Fruit fly (Drosophila melanogaster) whole organism, embryonic: ENCODE data around the gene Set2.

ENCODE experiments used
- CG10979 ChIP-seq: fragments of 200-800 bp; sonication (Bioruptor generic); optimal IDR thresholded peaks from 2 replicates; lab custom pipeline; 2018; ENCODE audit warnings: missing biosample characterization, mild to moderate bottlenecking, missing genetic modification characterization, moderate library complexity
- CG1529 ChIP-seq: fragments of 200-800 bp; sonication (Bioruptor generic); optimal IDR thresholded peaks from 3 replicates; lab custom pipeline; 2018; ENCODE audit warnings: missing biosample characterization, missing genetic modification characterization
- CG16813 ChIP-seq: fragments of 200-800 bp; sonication (Bioruptor generic); IDR thresholded peaks from 3 replicates; pipeline ENCODE4 v1.3.6; 2022; ENCODE audit warnings: missing biosample characterization, missing genetic modification characterization; ENCODE audit not compliant: partially characterized antibody
- CG4707 ChIP-seq: fragments of 200-800 bp; sonication (Bioruptor generic); optimal IDR thresholded peaks from 2 replicates; lab custom pipeline; 2018; ENCODE audit warnings: missing biosample characterization, mild to moderate bottlenecking, missing genetic modification characterization, moderate library complexity
- CG6683 ChIP-seq: fragments of 200-800 bp; sonication (Bioruptor generic); optimal IDR thresholded peaks from 2 replicates; lab custom pipeline; 2017; ENCODE audit warnings: missing biosample characterization, mild to moderate bottlenecking, missing genetic modification characterization, missing genetic modification reagents
- Dek ChIP-seq: fragments of 200-800 bp; sonication (Bioruptor generic); optimal IDR thresholded peaks from 3 replicates; lab custom pipeline; 2019; ENCODE audit warnings: missing biosample characterization, mild to moderate bottlenecking, missing genetic modification characterization, moderate library complexity
- Nf-YB ChIP-seq: fragments of 200-800 bp; sonication (Bioruptor generic); optimal IDR thresholded peaks from 3 replicates; lab custom pipeline; 2019; ENCODE audit warnings: missing biosample characterization, mild to moderate bottlenecking, missing genetic modification characterization, moderate library complexity
- chif ChIP-seq, 2 experiments: fragments of 200-800 bp; sonication (Bioruptor generic); optimal IDR thresholded peaks; 3 replicates each; lab custom pipeline; 2016; ENCODE audit warnings: missing biosample characterization in 2 of 2, missing genetic modification characterization in 2 of 2

DNA sequence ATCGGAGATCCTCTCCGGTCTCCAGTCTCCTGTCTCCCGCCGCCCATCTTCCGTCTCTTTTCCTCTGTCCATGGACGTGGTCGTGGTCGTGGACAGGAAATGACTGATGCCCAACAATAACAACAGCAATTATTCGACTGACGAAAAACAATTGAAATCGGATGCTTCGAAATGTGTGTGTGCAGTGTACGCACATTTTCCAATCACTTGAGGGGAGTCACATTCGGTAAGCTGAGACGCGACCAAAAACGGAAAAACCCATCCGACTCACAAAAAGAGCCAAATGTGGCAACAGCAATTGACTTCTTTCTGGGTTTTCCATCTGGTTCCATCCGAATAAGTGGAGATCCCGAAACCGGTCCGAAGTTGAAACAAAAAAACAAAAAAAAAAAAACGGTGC, 43.6 kb upstream of the Set2 start:
- no peak for TF ChIP-seq Nf-YB (GFP tag; lab: Kevin White, UChicago)
- TF ChIP-seq CG6683 (GFP tag; lab: Kevin White, UChicago) = no peak
- no peak for TF ChIP-seq Dek
- TF ChIP-seq chif (GFP tag; optimal IDR thresholded peaks at IDR 0.05; lab: Kevin White, UChicago) = no peak
- TF ChIP-seq CG16813 (GFP tag; lab: Robert Waterston, UW) = no peak
- TF ChIP-seq CG4707 (GFP tag; lab: Kevin White, UChicago) = no peak
- TF ChIP-seq CG1529 (GFP tag; lab: Kevin White, UChicago) = no peak
- no peak for TF ChIP-seq CG10979 (tag; lab: Kevin White, UChicago)
